Worm (Caenorhabditis elegans) whole organism, young adult: Measurements from ENCODE around the gene T22F3.10.
"Not testable (repeated sequence)": the region's sequence is repeated elsewhere in the genome, so short reads cannot be mapped to it uniquely, and the experiment has no call there.

Source experiments
- T26A5.8 ChIP-seq: sonication (generic microtip); optimal IDR thresholded peaks from 2 replicates; lab custom pipeline; 2016; ENCODE audit warnings: missing genetic modification characterization, missing compliant biosample characterization
- him-1 ChIP-seq: sonication (generic microtip); optimal IDR thresholded peaks from 2 replicates; lab custom pipeline; 2016; ENCODE audit warnings: missing genotype, missing genetic modification reagents, missing genetic modification characterization, missing compliant biosample characterization
- hsf-1 ChIP-seq: fragments of 200-800 bp; sonication (Bioruptor generic); IDR thresholded peaks from 2 replicates; pipeline ENCODE4 v1.3.6; 2022; ENCODE audit warnings: missing genetic modification reagents, missing genetic modification characterization, missing compliant biosample characterization
- lsl-1 ChIP-seq: fragments of 200-800 bp; sonication (Bioruptor generic); optimal IDR thresholded peaks from 2 replicates; lab custom pipeline; 2018; ENCODE audit warnings: mild to moderate bottlenecking, missing genetic modification characterization, moderate library complexity, missing compliant biosample characterization
- madf-10 ChIP-seq: sonication (generic microtip); optimal IDR thresholded peaks from 2 replicates; lab custom pipeline; 2016; ENCODE audit warnings: mild to moderate bottlenecking, missing genetic modification characterization, missing compliant biosample characterization
- mes-4 ChIP-seq: sonication (generic microtip); optimal IDR thresholded peaks from 2 replicates; lab custom pipeline; 2016; ENCODE audit warnings: missing genotype, missing genetic modification characterization, missing compliant biosample characterization
- pbrm-1 ChIP-seq: fragments of 200-800 bp; sonication (Bioruptor generic); IDR thresholded peaks from 2 replicates; pipeline ENCODE4 v1.3.6; 2022; ENCODE audit warnings: missing genetic modification reagents, missing genetic modification characterization, missing compliant biosample characterization
- snpc-1.3 ChIP-seq: sonication (generic microtip); optimal IDR thresholded peaks from 2 replicates; lab custom pipeline; 2017; ENCODE audit warnings: missing genetic modification characterization, mild to moderate bottlenecking, missing compliant biosample characterization, antibody characterized with exemption, moderate library complexity, missing genotype, missing genetic modification reagents; ENCODE audit not compliant: insufficient read depth
- zfh-2 ChIP-seq: fragments of 200-800 bp; sonication (Bioruptor generic); conservative IDR thresholded peaks from 2 replicates; pipeline ENCODE4 v1.3.6; 2022; ENCODE audit warnings: missing genetic modification reagents, missing genetic modification characterization, missing compliant biosample characterization
- ztf-22 ChIP-seq: fragments of 200-800 bp; sonication (Bioruptor generic); optimal IDR thresholded peaks from 2 replicates; lab custom pipeline; 2018; ENCODE audit warnings: mild to moderate bottlenecking, missing genetic modification characterization, moderate library complexity, missing compliant biosample characterization
- ztf-28 ChIP-seq: fragments of 200-800 bp; sonication (Bioruptor generic); IDR thresholded peaks from 2 replicates; pipeline ENCODE4 v1.3.6; 2022; ENCODE audit warnings: missing genetic modification reagents, missing genetic modification characterization, missing compliant biosample characterization

T22F3.10 gene

ce11 chrV:3564335-3564734 is 47.2 kb downstream of the T22F3.10 start, which contains the start of gene T24A6.17:
T24A6.17 (minus strand) TSS chrV:3564435.
- TF ChIP-seq pbrm-1 (GFP tag; lab: Robert Waterston, UW); ztf-22 (GFP tag; lab: Kevin White, UChicago); him-1: not testable (repeated sequence)
- TF ChIP-seq, all 124 proteins: peak for 0; not testable (repeated sequence) for 124

DNA sequence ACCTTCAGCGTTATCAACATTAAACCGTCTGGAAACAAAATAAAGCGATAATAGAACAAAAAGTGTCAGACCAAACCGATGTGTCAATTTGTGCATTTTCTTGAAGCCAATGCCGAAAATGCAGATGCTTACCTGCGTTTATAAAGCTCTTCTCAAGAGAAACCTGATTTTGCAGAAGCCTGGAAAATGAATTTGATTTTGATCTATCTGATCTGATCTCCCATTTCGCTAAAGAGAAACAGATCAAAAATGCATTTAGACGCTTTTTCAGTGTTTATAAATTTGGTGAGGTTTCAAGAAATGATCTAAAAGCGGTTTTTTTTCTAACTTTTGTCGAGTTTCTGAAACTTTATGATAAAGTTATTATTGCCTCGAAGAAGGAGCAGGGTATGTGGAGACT is 48.7 kb downstream of the T22F3.10 start, which contains the start of gene T24A6.16:
TSS of gene T24A6.16 (minus strand) at position 101 of the 400 bp plus-strand sequence.
- not testable (repeated sequence) for TF ChIP-seq snpc-1.3 (tag; lab: Kevin White, UChicago); pbrm-1 (GFP tag; lab: Robert Waterston, UW); madf-10
- TF ChIP-seq, all 124 proteins: peak for 0; not testable (repeated sequence) for 124

DNA sequence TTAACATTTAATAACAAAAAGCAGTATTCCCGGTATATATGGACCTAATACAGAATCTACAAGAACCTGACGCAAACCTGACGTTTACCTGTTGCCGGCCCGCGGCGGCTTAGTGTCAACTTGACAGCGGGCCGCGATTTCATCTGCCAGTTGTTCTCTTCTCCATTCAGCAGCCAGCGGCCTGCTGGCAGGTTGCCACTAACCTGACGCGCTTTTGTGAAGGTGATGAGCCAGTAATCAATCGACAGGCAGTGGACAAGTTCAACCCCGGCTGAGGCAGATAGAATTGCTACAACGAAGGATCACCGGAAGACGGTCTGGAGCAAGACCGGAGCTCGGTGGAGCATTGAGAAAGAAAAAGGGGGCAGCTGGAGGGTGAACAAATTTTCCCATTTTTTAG is 51.9 kb downstream of the T22F3.10 start:
- peak; percentile 52; the same call in 1 of the 2 replicates for TF ChIP-seq hsf-1 (GFP tag; lab: Robert Waterston, UW)

DNA sequence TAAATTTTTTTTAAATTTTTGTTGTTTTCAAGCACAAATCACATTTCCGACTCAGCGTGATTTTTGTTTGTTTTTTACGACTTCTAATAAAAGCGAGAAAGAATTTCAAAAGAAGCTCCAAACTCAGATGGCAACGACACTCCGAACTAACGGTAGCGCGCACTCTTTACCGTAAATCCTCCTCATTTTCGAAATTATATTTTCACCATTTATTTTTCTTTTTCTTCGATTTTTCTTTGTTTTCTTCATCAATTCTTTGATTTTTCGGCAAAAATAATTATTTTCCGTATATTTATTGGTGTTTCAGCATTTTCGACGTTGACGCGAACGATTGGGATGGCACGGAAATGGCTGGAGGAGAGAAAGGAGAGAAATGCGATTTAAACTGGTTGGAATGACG is 52.8 kb downstream of the T22F3.10 start, which contains the start of gene T24A6.1:
TSS of gene T24A6.1 (plus strand) at position 301 of the 400 bp plus-strand sequence.
- TF ChIP-seq T26A5.8 (tag; lab: Kevin White, UChicago); lsl-1 (GFP tag; lab: Kevin White, UChicago); ztf-28: not testable (repeated sequence)

ce11 chrV:3557422-3557821 is 54.1 kb downstream of the T22F3.10 start, which contains the start of gene grl-31:
grl-31 (minus strand) TSS chrV:3557778.
- TF ChIP-seq zfh-2 (GFP tag; lab: Robert Waterston, UW) (peak; percentile 59), mes-4 (no peak)
